Worm (Caenorhabditis elegans) whole organism, L1 larva: ENCODE data around the gene ubxn-3.
A peak's percentile ranks its signal among the peaks of the same experiment; 100 is the strongest.

Experiments
- aly-2 ChIP-seq: fragments of 150-350 bp; optimal IDR thresholded peaks from 2 replicates; lab custom pipeline; 2014; ENCODE audit warnings: missing biosample characterization, missing genetic modification characterization
- ceh-88 ChIP-seq: fragments of 200-800 bp; sonication (Bioruptor generic); IDR thresholded peaks from 2 replicates; pipeline ENCODE4 v1.3.6; 2022; ENCODE audit warnings: missing genetic modification characterization, missing compliant biosample characterization
- efl-1 ChIP-seq, 4 experiments: fragments of 150-350 bp; optimal IDR thresholded peaks in 3 of 4; peaks in 1 of 4; 1 replicate in 1 of 4; 2 replicates in 3 of 4; lab custom pipeline; 2014; ENCODE audit warnings: missing biosample characterization in 2 of 4, missing genetic modification characterization in 2 of 4, missing genetic modification reagents in 2 of 4
- lin-13 ChIP-seq: fragments of 150-350 bp; optimal IDR thresholded peaks from 2 replicates; lab custom pipeline; 2014; ENCODE audit warnings: missing biosample characterization, missing genetic modification reagents, missing genetic modification characterization
- lin-39 ChIP-seq: fragments of 150-350 bp; optimal IDR thresholded peaks from 2 replicates; lab custom pipeline; 2014; ENCODE audit warnings: missing biosample characterization, missing genetic modification reagents, missing genetic modification characterization
- mdl-1 ChIP-seq, 2 experiments: fragments of 150-350 bp; optimal IDR thresholded peaks; 2 replicates each; lab custom pipeline; 2014 to 2017; ENCODE audit warnings: missing biosample characterization in 2 of 2, missing genetic modification characterization in 2 of 2, inconsistent platforms in 1 of 2
- pag-3 ChIP-seq: sonication (generic microtip); optimal IDR thresholded peaks from 2 replicates; lab custom pipeline; 2017; ENCODE audit warnings: missing genetic modification characterization, mild to moderate bottlenecking, missing compliant biosample characterization, antibody characterized with exemption, borderline replicate concordance; ENCODE audit not compliant: insufficient read depth
- pqm-1 ChIP-seq: sonication (generic microtip); optimal IDR thresholded peaks from 3 replicates; lab custom pipeline; 2017; ENCODE audit warnings: missing biosample characterization, missing genetic modification characterization
- skn-1 ChIP-seq: fragments of 150-350 bp; optimal IDR thresholded peaks from 2 replicates; lab custom pipeline; 2014; ENCODE audit warnings: missing biosample characterization, missing genetic modification characterization
- snu-23 ChIP-seq: sonication (generic microtip); optimal IDR thresholded peaks from 2 replicates; lab custom pipeline; 2016; ENCODE audit warnings: missing genetic modification characterization, missing compliant biosample characterization

DNA sequence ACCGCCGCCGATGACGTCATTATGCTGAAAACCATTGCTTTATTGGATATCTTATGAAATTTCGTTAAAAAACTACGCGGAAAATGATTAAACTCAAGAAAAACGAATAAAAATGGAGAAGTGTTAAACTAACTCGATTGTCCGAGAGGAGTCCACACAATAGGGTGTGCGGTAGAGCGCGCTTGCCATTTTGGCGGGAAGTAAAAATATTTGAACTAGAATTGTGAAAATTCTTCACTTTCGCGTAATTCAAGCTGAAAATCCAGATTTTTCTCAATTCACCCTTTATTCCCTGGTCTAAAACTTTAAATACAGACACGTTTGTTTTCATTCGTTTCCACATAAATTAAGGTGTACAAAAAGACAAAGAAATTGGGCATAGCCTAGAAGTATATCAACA, 3.9 kb downstream of the ubxn-3 start, which contains the start of gene F48A11.4:
- TF ChIP-seq mdl-1 (tag; optimal IDR thresholded peaks at IDR 0.05; lab: Kevin White, UChicago) = peak in 1 of 2 experiments; percentile 85
- peak; percentile 95 for TF ChIP-seq lin-39
- TF ChIP-seq aly-2 (tag; lab: Kevin White, UChicago) = peak; percentile 88
- TF ChIP-seq pag-3 (tag; lab: Kevin White, UChicago) = no peak
- TF ChIP-seq skn-1 (tag; lab: Kevin White, UChicago) = peak; percentile 95
- peak; percentile 100 for TF ChIP-seq efl-1 (optimal IDR thresholded peaks at IDR 0.05; lab: Kevin White, UChicago)
- peak; percentile 100 for TF ChIP-seq efl-1 (GFP tag; optimal IDR thresholded peaks at IDR 0.05 in 1 of 2; lab: Kevin White, UChicago)
- TF ChIP-seq ceh-88 (GFP tag; lab: Robert Waterston, UW) = peak; percentile 86
- peak; percentile 90 for TF ChIP-seq lin-13 (GFP tag; lab: Kevin White, UChicago)
- peak; percentile 98 for TF ChIP-seq snu-23 (GFP tag; lab: Kevin White, UChicago)
- TF ChIP-seq pqm-1 (tag; lab: Kevin White, UChicago) = no peak
